Fruit fly (Drosophila melanogaster) whole organism, prepupa: ENCODE data around the gene CG9672.

Source experiments
- CG6808 ChIP-seq: fragments of 200-800 bp; sonication (Bioruptor generic); optimal IDR thresholded peaks from 3 replicates; lab custom pipeline; 2017; ENCODE audit warnings: missing biosample characterization, missing genetic modification characterization, mild to moderate bottlenecking, moderate library complexity, missing genetic modification reagents
- Eip93F ChIP-seq: fragments of 200-800 bp; sonication (Bioruptor generic); optimal IDR thresholded peaks from 2 replicates; lab custom pipeline; 2016; ENCODE audit warnings: missing biosample characterization, mild to moderate bottlenecking, missing genetic modification characterization

- TF ChIP-seq Eip93F: no peak
- TF ChIP-seq CG6808 (GFP tag; lab: Kevin White, UChicago): no peak
These were observed 42.6 kb upstream of the CG9672 start for dm6 chrX:16749324-16749723.
